Worm (Caenorhabditis elegans) whole organism, midembryonic: Measurements from ENCODE around the gene clec-130.

Source experiments
- T22C8.4 ChIP-seq: fragments of 200-800 bp; sonication (Bioruptor generic); IDR thresholded peaks from 2 replicates; pipeline ENCODE4 v1.3.6; 2022; ENCODE audit warnings: missing genetic modification characterization, missing compliant biosample characterization
- cog-1 ChIP-seq: sonication (generic microtip); optimal IDR thresholded peaks from 2 replicates; lab custom pipeline; 2016; ENCODE audit warnings: missing genetic modification characterization, missing compliant biosample characterization
- flt-1 ChIP-seq: fragments of 200-800 bp; sonication (Bioruptor generic); IDR thresholded peaks from 2 replicates; pipeline ENCODE4 v1.3.6; 2022; ENCODE audit warnings: missing genetic modification characterization, missing compliant biosample characterization
- klf-2 ChIP-seq: fragments of 200-800 bp; sonication (Bioruptor generic); conservative IDR thresholded peaks from 2 replicates; pipeline ENCODE4 v1.3.6; 2022; ENCODE audit warnings: missing genetic modification reagents, missing genetic modification characterization, missing compliant biosample characterization
- med-1 ChIP-seq: sonication (generic microtip); optimal IDR thresholded peaks from 2 replicates; lab custom pipeline; 2017; ENCODE audit warnings: missing genetic modification characterization, mild to moderate bottlenecking, missing compliant biosample characterization, antibody characterized with exemption, missing genetic modification reagents; ENCODE audit not compliant: insufficient read depth
- ref-1 ChIP-seq: fragments of 200-800 bp; sonication (Bioruptor generic); conservative IDR thresholded peaks from 2 replicates; pipeline ENCODE4 v1.3.6; 2022; ENCODE audit warnings: missing genetic modification reagents, missing genetic modification characterization, missing compliant biosample characterization
- tab-1 ChIP-seq: fragments of 200-800 bp; sonication (Bioruptor generic); IDR thresholded peaks from 2 replicates; pipeline ENCODE4 v1.3.6; 2022; ENCODE audit warnings: missing genetic modification characterization, missing compliant biosample characterization
- ztf-23 ChIP-seq: fragments of 200-800 bp; sonication (Bioruptor generic); IDR thresholded peaks from 2 replicates; pipeline ENCODE4 v1.3.6; 2022; ENCODE audit warnings: missing genetic modification reagents, missing genetic modification characterization, missing compliant biosample characterization
- ztf-29 ChIP-seq: fragments of 200-800 bp; sonication (Bioruptor generic); IDR thresholded peaks from 2 replicates; pipeline ENCODE4 v1.3.6; 2022; ENCODE audit warnings: missing genetic modification reagents, missing genetic modification characterization, missing compliant biosample characterization

clec-130 gene

ce11 chrII:3609764-3610163 is 36.4 kb downstream of the clec-130 start, which contains the start of gene Y49F6A.5:
Gene Y49F6A.5, minus strand, starts transcription at chrII:3609864.
- TF ChIP-seq ztf-29 (GFP tag; lab: Robert Waterston, UW) = no peak

- TF ChIP-seq tab-1 (no peak), ref-1 (GFP tag; lab: Robert Waterston, UW) (no peak), flt-1 (GFP tag; lab: Robert Waterston, UW) (no peak), med-1 (GFP tag; lab: Kevin White, UChicago) (no peak), klf-2 (GFP tag; lab: Robert Waterston, UW) (no peak), ztf-23 (GFP tag; lab: Robert Waterston, UW) (no peak), T22C8.4 (no peak)
These were observed 43.3 kb downstream of the clec-130 start for ce11 chrII:3616615-3617014.

DNA sequence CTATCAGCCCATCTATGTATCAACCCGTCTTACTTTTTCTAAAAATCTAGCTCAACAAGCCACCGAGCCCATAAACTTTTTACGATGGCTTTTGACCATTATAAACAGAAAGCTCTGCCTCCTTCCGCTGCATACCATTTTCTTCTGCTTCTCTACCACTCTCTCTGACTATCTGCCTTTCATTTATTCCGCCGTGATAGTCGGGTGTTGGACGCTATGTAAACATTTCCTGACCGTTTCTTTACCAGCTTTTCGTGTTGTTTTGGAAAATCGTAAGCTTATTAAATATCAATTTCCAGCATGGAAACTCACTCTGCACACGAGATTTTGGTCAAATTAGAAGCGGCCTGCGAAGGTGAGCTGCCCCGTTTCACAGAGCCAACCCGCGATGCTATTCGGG is 44.2 kb downstream of the clec-130 start, which contains the start of gene F40E12.1:
Gene F40E12.1 (plus strand): TSS at position 301 of the 400 bp plus-strand sequence.
- no peak for TF ChIP-seq T22C8.4
- no peak for TF ChIP-seq ztf-29 (GFP tag; lab: Robert Waterston, UW)
- no peak for TF ChIP-seq ztf-23 (GFP tag; lab: Robert Waterston, UW)
- no peak for TF ChIP-seq ref-1 (GFP tag; lab: Robert Waterston, UW)
- TF ChIP-seq flt-1 (GFP tag; lab: Robert Waterston, UW) = no peak
- no peak for TF ChIP-seq cog-1
- TF ChIP-seq tab-1 = no peak
- TF ChIP-seq med-1 (GFP tag; lab: Kevin White, UChicago) = no peak
- TF ChIP-seq klf-2 (GFP tag; lab: Robert Waterston, UW) = no peak

ce11 chrII:3620862-3621261 is 47.5 kb downstream of the clec-130 start:
- TF ChIP-seq med-1 (GFP tag; lab: Kevin White, UChicago) = no peak
- no peak for TF ChIP-seq ztf-23 (GFP tag; lab: Robert Waterston, UW)
- TF ChIP-seq cog-1 = no peak
- TF ChIP-seq ztf-29 (GFP tag; lab: Robert Waterston, UW) = no peak
- no peak for TF ChIP-seq T22C8.4
- TF ChIP-seq klf-2 (GFP tag; lab: Robert Waterston, UW) = no peak

DNA sequence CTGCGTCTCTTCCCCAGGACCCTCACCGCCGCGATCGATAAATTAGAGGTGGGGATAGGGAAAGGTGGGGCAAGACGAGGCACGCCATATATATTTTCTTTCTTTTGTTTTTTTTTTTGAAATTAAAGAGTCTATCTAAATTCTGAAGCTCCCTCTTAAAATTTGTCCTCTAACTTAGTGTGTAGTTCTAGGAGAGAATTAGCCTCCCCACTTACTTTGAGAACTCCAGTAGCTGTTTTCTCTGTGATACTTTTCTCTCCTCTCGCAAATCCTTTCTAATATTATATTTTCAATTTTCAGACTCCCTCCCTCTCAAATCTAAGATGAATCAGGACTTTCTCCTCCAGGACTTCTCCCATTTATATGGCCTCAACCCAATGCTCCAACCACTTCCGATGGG is 48.7 kb downstream of the clec-130 start, which contains the start of gene M151.7:
Gene M151.7 (plus strand): TSS at position 301 of the 400 bp plus-strand sequence.
- TF ChIP-seq T22C8.4 (no peak), klf-2 (GFP tag; lab: Robert Waterston, UW) (no peak), ref-1 (GFP tag; lab: Robert Waterston, UW) (no peak), ztf-23 (GFP tag; lab: Robert Waterston, UW) (no peak), flt-1 (GFP tag; lab: Robert Waterston, UW) (no peak), tab-1 (no peak), cog-1 (no peak), ztf-29 (GFP tag; lab: Robert Waterston, UW) (no peak), med-1 (GFP tag; lab: Kevin White, UChicago) (no peak)
